Worm (Caenorhabditis elegans) whole organism, L1 larva: Measurements from ENCODE around the gene F45D3.2.
A peak's percentile ranks its signal among the peaks of the same experiment; 100 is the strongest.

Experiments
- C04F5.9 ChIP-seq: sonication (generic microtip); optimal IDR thresholded peaks from 2 replicates; lab custom pipeline; 2016; ENCODE audit warnings: missing genetic modification characterization, missing compliant biosample characterization
- F16B12.6 ChIP-seq: fragments of 150-350 bp; optimal IDR thresholded peaks from 2 replicates; lab custom pipeline; 2014; ENCODE audit warnings: missing biosample characterization, missing genetic modification characterization
- Y116A8C.19 ChIP-seq: sonication (generic microtip); optimal IDR thresholded peaks from 2 replicates; lab custom pipeline; 2016; ENCODE audit warnings: missing compliant biosample characterization, missing genetic modification characterization, borderline replicate concordance
- blmp-1 ChIP-seq: fragments of 150-350 bp; optimal IDR thresholded peaks from 2 replicates; lab custom pipeline; 2014; ENCODE audit warnings: missing biosample characterization, missing genetic modification characterization
- ceh-8 ChIP-seq: fragments of 200-800 bp; sonication (Bioruptor generic); optimal IDR thresholded peaks from 2 replicates; lab custom pipeline; 2018; ENCODE audit warnings: mild to moderate bottlenecking, missing genetic modification characterization, moderate library complexity, missing compliant biosample characterization
- ceh-82 ChIP-seq, 3 experiments: fragments of 150-350 bp in 1 of 3; sonication (generic microtip) in 2 of 3; optimal IDR thresholded peaks; 2 replicates each; lab custom pipeline; 2014 to 2017; ENCODE audit warnings: missing biosample characterization in 3 of 3, missing genetic modification characterization in 3 of 3
- ceh-88 ChIP-seq: fragments of 200-800 bp; sonication (Bioruptor generic); IDR thresholded peaks from 2 replicates; pipeline ENCODE4 v1.3.6; 2022; ENCODE audit warnings: missing genetic modification characterization, missing compliant biosample characterization
- ceh-90 ChIP-seq: sonication (generic microtip); optimal IDR thresholded peaks from 2 replicates; lab custom pipeline; 2016; ENCODE audit warnings: missing genetic modification characterization, missing compliant biosample characterization
- ces-1 ChIP-seq: fragments of 150-350 bp; optimal IDR thresholded peaks from 2 replicates; lab custom pipeline; 2014; ENCODE audit warnings: missing biosample characterization, missing genetic modification reagents, missing genetic modification characterization
- dpl-1 ChIP-seq, 3 experiments: fragments of 150-350 bp in 2 of 3; sonication (generic microtip) in 1 of 3; optimal IDR thresholded peaks; 2 replicates each; lab custom pipeline; 2014 to 2017; ENCODE audit warnings: missing biosample characterization in 3 of 3, missing genetic modification characterization in 3 of 3, missing genetic modification reagents in 3 of 3
- dsc-1 ChIP-seq: sonication (generic microtip); optimal IDR thresholded peaks from 2 replicates; lab custom pipeline; 2016; ENCODE audit warnings: mild to moderate bottlenecking, missing genetic modification characterization, missing compliant biosample characterization
- efl-3 ChIP-seq: fragments of 200-800 bp; sonication (Bioruptor generic); optimal IDR thresholded peaks from 2 replicates; lab custom pipeline; 2018; ENCODE audit warnings: mild to moderate bottlenecking, missing genetic modification characterization, missing compliant biosample characterization
- egl-13 ChIP-seq: sonication (generic microtip); optimal IDR thresholded peaks from 2 replicates; lab custom pipeline; 2016; ENCODE audit warnings: missing genotype, missing genetic modification reagents, missing genetic modification characterization, missing compliant biosample characterization
- egl-27 ChIP-seq, 2 experiments: fragments of 150-350 bp in 1 of 2; sonication (generic microtip); optimal IDR thresholded peaks; 3 replicates each; lab custom pipeline; 2017 to 2018; ENCODE audit warnings: missing biosample characterization in 2 of 2, missing genetic modification characterization in 2 of 2, missing genetic modification reagents in 2 of 2
- ets-5 ChIP-seq: fragments of 200-800 bp; sonication (Bioruptor generic); IDR thresholded peaks from 2 replicates; pipeline ENCODE4 v1.3.6; 2022; ENCODE audit warnings: missing genetic modification characterization, missing compliant biosample characterization
- fkh-10 ChIP-seq: sonication (generic microtip); optimal IDR thresholded peaks from 2 replicates; lab custom pipeline; 2017; ENCODE audit warnings: missing biosample characterization, missing genetic modification reagents, missing genetic modification characterization
- fkh-4 ChIP-seq: sonication (generic microtip); optimal IDR thresholded peaks from 2 replicates; lab custom pipeline; 2016; ENCODE audit warnings: missing compliant biosample characterization, missing genetic modification characterization, borderline replicate concordance
- grh-1 ChIP-seq: fragments of 200-800 bp; sonication (Bioruptor generic); IDR thresholded peaks from 2 replicates; pipeline ENCODE4 v1.3.6; 2022; ENCODE audit warnings: missing genetic modification reagents, missing genetic modification characterization, missing compliant biosample characterization
- hlh-4 ChIP-seq: sonication (generic microtip); optimal IDR thresholded peaks from 2 replicates; lab custom pipeline; 2016; ENCODE audit warnings: mild to moderate bottlenecking, missing genetic modification characterization, missing compliant biosample characterization
- hpl-2 ChIP-seq: fragments of 150-350 bp; optimal IDR thresholded peaks from 2 replicates; lab custom pipeline; 2014; ENCODE audit warnings: missing biosample characterization, missing genetic modification reagents, missing genetic modification characterization
- irx-1 ChIP-seq: sonication (generic microtip); optimal IDR thresholded peaks from 2 replicates; lab custom pipeline; 2016; ENCODE audit warnings: missing genetic modification characterization, missing compliant biosample characterization
- lin-14 ChIP-seq: fragments of 200-800 bp; sonication (Bioruptor generic); optimal IDR thresholded peaks from 2 replicates; lab custom pipeline; 2018; ENCODE audit warnings: mild to moderate bottlenecking, missing genetic modification characterization, moderate library complexity, missing compliant biosample characterization
- lir-3 ChIP-seq: sonication (generic microtip); optimal IDR thresholded peaks from 2 replicates; lab custom pipeline; 2016; ENCODE audit warnings: mild to moderate bottlenecking, missing genetic modification characterization, moderate library complexity, missing compliant biosample characterization; ENCODE audit not compliant: poor library complexity
- lsy-2 ChIP-seq, 2 experiments: fragments of 150-350 bp; optimal IDR thresholded peaks; 2 replicates each; lab custom pipeline; 2014; ENCODE audit warnings: missing biosample characterization in 2 of 2, missing genetic modification characterization in 2 of 2
- mdl-1 ChIP-seq, 2 experiments: fragments of 150-350 bp; optimal IDR thresholded peaks; 2 replicates each; lab custom pipeline; 2014 to 2017; ENCODE audit warnings: missing biosample characterization in 2 of 2, missing genetic modification characterization in 2 of 2, inconsistent platforms in 1 of 2
- mef-2 ChIP-seq: fragments of 150-350 bp; optimal IDR thresholded peaks from 2 replicates; lab custom pipeline; 2014; ENCODE audit warnings: missing biosample characterization, missing genetic modification characterization
- mep-1 ChIP-seq: fragments of 150-350 bp; optimal IDR thresholded peaks from 2 replicates; lab custom pipeline; 2014; ENCODE audit warnings: missing biosample characterization, missing genetic modification characterization
- nhr-11 ChIP-seq: fragments of 150-350 bp; optimal IDR thresholded peaks from 2 replicates; lab custom pipeline; 2014; ENCODE audit warnings: missing biosample characterization, missing genetic modification characterization
- nhr-19 ChIP-seq: fragments of 200-800 bp; sonication (Bioruptor generic); conservative IDR thresholded peaks from 2 replicates; pipeline ENCODE4 v1.3.6; 2022; ENCODE audit warnings: missing genetic modification characterization, missing compliant biosample characterization
- nhr-20 ChIP-seq: sonication (generic microtip); optimal IDR thresholded peaks from 2 replicates; lab custom pipeline; 2016; ENCODE audit warnings: mild to moderate bottlenecking, missing genetic modification characterization, missing compliant biosample characterization
- nhr-47 ChIP-seq: sonication (generic microtip); optimal IDR thresholded peaks from 2 replicates; lab custom pipeline; 2016; ENCODE audit warnings: mild to moderate bottlenecking, missing genetic modification characterization, moderate library complexity, missing compliant biosample characterization
- nhr-84 ChIP-seq: sonication (generic microtip); optimal IDR thresholded peaks from 2 replicates; lab custom pipeline; 2017; ENCODE audit warnings: missing biosample characterization, missing genetic modification characterization
- pag-3 ChIP-seq: sonication (generic microtip); optimal IDR thresholded peaks from 2 replicates; lab custom pipeline; 2017; ENCODE audit warnings: missing genetic modification characterization, mild to moderate bottlenecking, missing compliant biosample characterization, antibody characterized with exemption, borderline replicate concordance; ENCODE audit not compliant: insufficient read depth
- pqm-1 ChIP-seq: sonication (generic microtip); optimal IDR thresholded peaks from 3 replicates; lab custom pipeline; 2017; ENCODE audit warnings: missing biosample characterization, missing genetic modification characterization
- rnt-1 ChIP-seq: sonication (generic microtip); optimal IDR thresholded peaks from 2 replicates; lab custom pipeline; 2016; ENCODE audit warnings: mild to moderate bottlenecking, missing genetic modification characterization, moderate library complexity, missing compliant biosample characterization
- skn-1 ChIP-seq: fragments of 150-350 bp; optimal IDR thresholded peaks from 2 replicates; lab custom pipeline; 2014; ENCODE audit warnings: missing biosample characterization, missing genetic modification characterization
- snu-23 ChIP-seq: sonication (generic microtip); optimal IDR thresholded peaks from 2 replicates; lab custom pipeline; 2016; ENCODE audit warnings: missing genetic modification characterization, missing compliant biosample characterization
- sox-4 ChIP-seq: sonication (generic microtip); optimal IDR thresholded peaks from 2 replicates; lab custom pipeline; 2016; ENCODE audit warnings: missing genetic modification characterization, missing compliant biosample characterization
- sup-37 ChIP-seq: fragments of 200-800 bp; sonication (Bioruptor generic); optimal IDR thresholded peaks from 2 replicates; lab custom pipeline; 2018; ENCODE audit warnings: mild to moderate bottlenecking, missing genetic modification characterization, missing compliant biosample characterization
- swsn-7 ChIP-seq: sonication (generic microtip); optimal IDR thresholded peaks from 2 replicates; lab custom pipeline; 2016; ENCODE audit warnings: missing genetic modification characterization, missing compliant biosample characterization
- tbx-2 ChIP-seq: sonication (generic microtip); optimal IDR thresholded peaks from 2 replicates; lab custom pipeline; 2016; ENCODE audit warnings: missing genetic modification characterization, missing compliant biosample characterization
- tlp-1 ChIP-seq: fragments of 150-350 bp; optimal IDR thresholded peaks from 2 replicates; lab custom pipeline; 2014; ENCODE audit warnings: missing biosample characterization, missing genetic modification characterization
- unc-62 ChIP-seq: fragments of 150-350 bp; optimal IDR thresholded peaks from 2 replicates; lab custom pipeline; 2014; ENCODE audit warnings: missing biosample characterization, missing genetic modification reagents, missing genetic modification characterization
- unc-98 ChIP-seq: fragments of 200-800 bp; sonication (Bioruptor generic); IDR thresholded peaks from 2 replicates; pipeline ENCODE4 v1.3.6; 2022; ENCODE audit warnings: missing genetic modification characterization, missing compliant biosample characterization
- vab-15 ChIP-seq: sonication (generic microtip); optimal IDR thresholded peaks from 2 replicates; lab custom pipeline; 2017; ENCODE audit warnings: missing genotype, mild to moderate bottlenecking, missing genetic modification characterization, missing compliant biosample characterization
- zip-4 ChIP-seq: fragments of 200-800 bp; sonication (Bioruptor generic); optimal IDR thresholded peaks from 2 replicates; lab custom pipeline; 2018; ENCODE audit warnings: mild to moderate bottlenecking, missing genetic modification characterization, moderate library complexity, missing compliant biosample characterization
- ztf-11 ChIP-seq, 2 experiments: sonication (generic microtip); optimal IDR thresholded peaks; 2 replicates each; lab custom pipeline; 2016 to 2017; ENCODE audit warnings: missing genetic modification characterization in 2 of 2, missing biosample characterization in 1 of 2, missing compliant biosample characterization in 1 of 2

F45D3.2 gene

DNA sequence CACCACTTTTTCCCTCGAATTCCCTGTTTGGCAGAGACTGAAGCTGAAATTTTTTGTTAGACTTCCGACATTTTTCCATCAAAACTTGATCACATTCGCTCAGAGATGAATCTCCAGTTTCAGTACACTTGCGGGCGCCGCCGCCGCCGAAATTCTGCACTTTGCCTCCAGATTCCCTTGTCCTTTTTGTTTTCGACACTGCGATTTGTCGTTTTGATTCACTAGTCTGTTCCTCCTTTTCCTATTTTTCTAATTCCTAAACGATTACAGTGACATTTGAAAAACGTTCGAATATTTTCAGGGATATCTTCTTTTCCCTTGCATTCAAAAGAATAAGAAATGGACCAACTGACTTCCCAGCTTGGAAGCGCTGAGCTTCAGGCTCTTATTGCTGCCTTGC is at the start of gene F45D3.2:
Gene F45D3.2, plus strand, starts transcription at position 301 of the 400 bp plus-strand sequence.
- no peak for TF ChIP-seq tbx-2 (tag; lab: Kevin White, UChicago)
- TF ChIP-seq irx-1 (tag; lab: Kevin White, UChicago): no peak
- TF ChIP-seq F16B12.6 (tag; lab: Kevin White, UChicago): no peak
- no peak for TF ChIP-seq C04F5.9 (tag; lab: Kevin White, UChicago)
- no peak for TF ChIP-seq pqm-1 (tag; lab: Kevin White, UChicago)
- no peak for TF ChIP-seq mep-1 (tag; lab: Kevin White, UChicago)
- TF ChIP-seq unc-98 (GFP tag; lab: Robert Waterston, UW): no peak
- no peak for TF ChIP-seq dpl-1 (GFP tag; optimal IDR thresholded peaks at IDR 0.05; lab: Kevin White, UChicago)
- no peak for TF ChIP-seq fkh-4
- TF ChIP-seq nhr-19 (GFP tag; lab: Robert Waterston, UW): no peak
- TF ChIP-seq zip-4 (GFP tag; lab: Kevin White, UChicago): no peak
- TF ChIP-seq sox-4 (tag; lab: Kevin White, UChicago): no peak
- TF ChIP-seq mdl-1 (tag; optimal IDR thresholded peaks at IDR 0.05; lab: Kevin White, UChicago): no peak
- no peak for TF ChIP-seq Y116A8C.19 (tag; lab: Kevin White, UChicago)
- TF ChIP-seq skn-1 (tag; lab: Kevin White, UChicago): no peak
- no peak for TF ChIP-seq snu-23 (GFP tag; lab: Kevin White, UChicago)
- TF ChIP-seq blmp-1 (tag; lab: Kevin White, UChicago): no peak
- TF ChIP-seq, all 84 proteins: peak for 0

- TF ChIP-seq ceh-82 (tag; optimal IDR thresholded peaks at IDR 0.05; lab: Kevin White, UChicago) (peak; percentile 41 to 83 (median 71)), nhr-84 (no peak), efl-3 (GFP tag; lab: Kevin White, UChicago) (no peak), fkh-10 (no peak), grh-1 (GFP tag; lab: Robert Waterston, UW) (peak; percentile 82), nhr-47 (tag; lab: Kevin White, UChicago) (peak; percentile 89), tbx-2 (tag; lab: Kevin White, UChicago) (peak; percentile 71), sup-37 (peak; percentile 82), ces-1 (GFP tag; lab: Kevin White, UChicago) (no peak), sox-4 (tag; lab: Kevin White, UChicago) (peak; percentile 42), lin-14 (GFP tag; lab: Kevin White, UChicago) (peak; percentile 82), nhr-11 (no peak), nhr-20 (tag; lab: Kevin White, UChicago) (peak; percentile 89), dsc-1 (tag; lab: Kevin White, UChicago) (peak; percentile 86), ceh-90 (tag; lab: Kevin White, UChicago) (no peak), egl-27 (tag; optimal IDR thresholded peaks at IDR 0.05; lab: Kevin White, UChicago) (no peak), vab-15 (tag; lab: Kevin White, UChicago) (no peak), rnt-1 (peak; percentile 94), tlp-1 (tag; lab: Kevin White, UChicago) (no peak), ceh-8 (GFP tag; lab: Kevin White, UChicago) (peak; percentile 28), Y116A8C.19 (tag; lab: Kevin White, UChicago) (no peak), hlh-4 (no peak), skn-1 (tag; lab: Kevin White, UChicago) (no peak), lir-3 (tag; lab: Kevin White, UChicago) (peak; percentile 41), mdl-1 (tag; optimal IDR thresholded peaks at IDR 0.05; lab: Kevin White, UChicago) (peak in 1 of 2 experiments; percentile 45), lsy-2 (tag; optimal IDR thresholded peaks at IDR 0.05; lab: Kevin White, UChicago) (peak; percentile 6 to 67), F16B12.6 (tag; lab: Kevin White, UChicago) (no peak), ets-5 (no peak), mef-2 (tag; lab: Kevin White, UChicago) (no peak), dpl-1 (GFP tag; optimal IDR thresholded peaks at IDR 0.05; lab: Kevin White, UChicago) (peak in 2 of 3 experiments; percentile 41 to 59), ztf-11 (tag; optimal IDR thresholded peaks at IDR 0.05; lab: Kevin White, UChicago) (peak in 1 of 2 experiments; percentile 14), unc-62 (GFP tag; lab: Kevin White, UChicago) (no peak), hpl-2 (GFP tag; lab: Kevin White, UChicago) (no peak), zip-4 (GFP tag; lab: Kevin White, UChicago) (peak; percentile 74), ceh-88 (peak; percentile 60; the same call in 1 of the 2 replicates), pqm-1 (tag; lab: Kevin White, UChicago) (no peak), egl-13 (tag; lab: Kevin White, UChicago) (peak; percentile 41), mep-1 (tag; lab: Kevin White, UChicago) (peak; percentile 61), swsn-7 (tag; lab: Kevin White, UChicago) (peak; percentile 87), nhr-19 (GFP tag; lab: Robert Waterston, UW) (peak; percentile 93), pag-3 (no peak)
Observed at ce11 chrV:12491070-12491643, 49.7 kb upstream of the F45D3.2 start.
